Worm (Caenorhabditis elegans) whole organism, L4 larva: Measurements from ENCODE around the gene W06D11.1.

ENCODE experiments used
- cey-2 ChIP-seq: sonication (generic microtip); optimal IDR thresholded peaks from 3 replicates; lab custom pipeline; 2017; ENCODE audit warnings: missing genetic modification characterization, mild to moderate bottlenecking, missing compliant biosample characterization, antibody characterized with exemption, borderline replicate concordance; ENCODE audit not compliant: insufficient read depth
- fkh-10 ChIP-seq: fragments of 150-350 bp; optimal IDR thresholded peaks from 2 replicates; lab custom pipeline; 2014; ENCODE audit warnings: missing biosample characterization, missing genetic modification reagents, missing genetic modification characterization
- lin-13 ChIP-seq: fragments of 150-350 bp; optimal IDR thresholded peaks from 2 replicates; lab custom pipeline; 2014; ENCODE audit warnings: missing biosample characterization, missing genetic modification reagents, missing genetic modification characterization
- set-16 ChIP-seq: fragments of 200-800 bp; sonication (Bioruptor generic); IDR thresholded peaks from 2 replicates; pipeline ENCODE4 v1.3.6; 2022; ENCODE audit warnings: missing genetic modification reagents, missing genetic modification characterization, missing compliant biosample characterization
- snpc-4 ChIP-seq: fragments of 150-350 bp; optimal IDR thresholded peaks from 2 replicates; lab custom pipeline; 2014; ENCODE audit warnings: missing biosample characterization, missing genetic modification characterization

ce11 chrX:12280477-12280876 is 13.9 kb upstream of the W06D11.1 start, which contains the start of gene C04B4.1:
- TF ChIP-seq set-16 (GFP tag; lab: Robert Waterston, UW) (no peak), cey-2 (tag; lab: Kevin White, UChicago) (no peak), snpc-4 (no peak), lin-13 (no peak), fkh-10 (GFP tag; lab: Kevin White, UChicago) (no peak)
